Worm (Caenorhabditis elegans): ENCODE results near the gene F07C3.9.

Gene F07C3.9

DNA sequence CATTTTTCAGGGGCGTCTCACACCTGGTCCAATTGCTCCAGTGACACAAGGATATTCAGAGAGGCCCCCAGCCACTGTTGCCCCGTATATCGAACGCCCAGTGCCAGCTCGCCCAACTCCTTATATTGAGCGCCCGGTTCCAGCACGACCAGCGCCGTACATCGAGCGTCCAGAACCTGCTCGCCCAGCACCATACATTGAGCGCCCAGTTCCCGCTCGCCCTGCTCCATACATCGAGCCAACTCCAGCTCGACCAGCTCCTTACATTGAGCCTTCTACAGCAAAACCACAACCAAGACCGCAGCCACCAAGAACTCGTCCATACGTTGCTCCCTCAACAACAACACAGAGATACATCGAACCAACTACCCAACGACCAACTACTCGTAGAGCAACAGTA, 31.6 kb downstream of the F07C3.9 start:
- no peak for TF ChIP-seq ceh-16 (tag; optimal IDR thresholded peaks at IDR 0.05)
- no peak for TF ChIP-seq ceh-82 (tag; optimal IDR thresholded peaks at IDR 0.05)
- TF ChIP-seq ztf-4 (tag; optimal IDR thresholded peaks at IDR 0.05) = no peak
- no peak for TF ChIP-seq sma-3 (GFP tag; optimal IDR thresholded peaks at IDR 0.05)
- no peak for TF ChIP-seq nhr-6 (tag; optimal IDR thresholded peaks at IDR 0.05)
- TF ChIP-seq mdl-1 (tag; optimal IDR thresholded peaks at IDR 0.05) = no peak
- TF ChIP-seq sem-4 (tag; optimal IDR thresholded peaks at IDR 0.05) = no peak
- no peak for TF ChIP-seq peb-1 (tag; optimal IDR thresholded peaks at IDR 0.05)

- no peak for TF ChIP-seq ztf-11 (tag; optimal IDR thresholded peaks at IDR 0.05)
- no peak for TF ChIP-seq C34F6.9 (tag; optimal IDR thresholded peaks at IDR 0.05)
- no peak for TF ChIP-seq blmp-1 (tag; optimal IDR thresholded peaks at IDR 0.05; ENCODE audit: insufficient read depth)
- TF ChIP-seq mbf-1 (tag; optimal IDR thresholded peaks at IDR 0.05) = no peak
- no peak for TF ChIP-seq snpc-4 (tag; optimal IDR thresholded peaks at IDR 0.05)
- TF ChIP-seq ztf-1 (GFP tag; conservative IDR thresholded peaks at IDR 0.05) = no peak
- TF ChIP-seq ztf-4 (tag; optimal IDR thresholded peaks at IDR 0.05) = no peak
- TF ChIP-seq nhr-77 (tag; optimal IDR thresholded peaks at IDR 0.05) = no peak
Observed at ce11 chrV:9221566-9221965, 32.9 kb downstream of the F07C3.9 start, which contains the start of gene grd-6. Gene grd-6 (plus strand): TSS chrV:9221866.

ce11 chrV:9220444-9220843, 34.0 kb downstream of the F07C3.9 start:
- TF ChIP-seq elt-1 (tag; optimal IDR thresholded peaks at IDR 0.05) = no peak
- no peak for TF ChIP-seq ceh-82 (tag; optimal IDR thresholded peaks at IDR 0.05)
- TF ChIP-seq nhr-10 (tag; optimal IDR thresholded peaks at IDR 0.05) = no peak
- peak; percentile 49 for TF ChIP-seq nhr-129 (tag; optimal IDR thresholded peaks at IDR 0.05)
- no peak for TF ChIP-seq ZK546.5 (tag; optimal IDR thresholded peaks at IDR 0.05)
- TF ChIP-seq skn-1 (tag; optimal IDR thresholded peaks at IDR 0.05) = no peak
- TF ChIP-seq unc-55 (GFP tag; optimal IDR thresholded peaks at IDR 0.05) = peak; percentile 79
- TF ChIP-seq gmeb-1 (tag; optimal IDR thresholded peaks at IDR 0.05) = peak; percentile 85
- peak; percentile 23 for TF ChIP-seq F13H6.1 (tag; optimal IDR thresholded peaks at IDR 0.05)
- no peak for TF ChIP-seq nhr-21 (tag; optimal IDR thresholded peaks at IDR 0.05)
- peak in 1 of 2 experiments; percentile 63 for TF ChIP-seq lsy-2 (tag; optimal IDR thresholded peaks at IDR 0.05)
- TF ChIP-seq unc-39 (tag; optimal IDR thresholded peaks at IDR 0.05) = no peak
- TF ChIP-seq C34F6.9 (tag; optimal IDR thresholded peaks at IDR 0.05) = peak; percentile 59
- no peak for TF ChIP-seq unc-62 (GFP tag; optimal IDR thresholded peaks at IDR 0.05)
- no peak for TF ChIP-seq nhr-77 (tag; optimal IDR thresholded peaks at IDR 0.05)
- TF ChIP-seq ceh-16 (tag; optimal IDR thresholded peaks at IDR 0.05) = no peak
- no peak for TF ChIP-seq ama-1 (optimal IDR thresholded peaks at IDR 0.05)
- peak; percentile 34 for TF ChIP-seq fos-1 (tag; optimal IDR thresholded peaks at IDR 0.05)
- no peak for TF ChIP-seq R02D3.7 (tag; optimal IDR thresholded peaks at IDR 0.05)
- peak; percentile 50 for TF ChIP-seq lin-13 (GFP tag; optimal IDR thresholded peaks at IDR 0.05)
- peak; percentile 57 for TF ChIP-seq crh-2 (tag; optimal IDR thresholded peaks at IDR 0.05)
- TF ChIP-seq nhr-11 (tag; optimal IDR thresholded peaks at IDR 0.05) = no peak
- TF ChIP-seq mbf-1 (tag; optimal IDR thresholded peaks at IDR 0.05) = no peak
- TF ChIP-seq sma-9 (GFP tag; optimal IDR thresholded peaks at IDR 0.05) = peak; percentile 58
- TF ChIP-seq sma-9 (tag; optimal IDR thresholded peaks at IDR 0.05) = no peak
- TF ChIP-seq mdl-1 (tag; optimal IDR thresholded peaks at IDR 0.05) = no peak
- peak; percentile 22 for TF ChIP-seq lin-11 (tag; optimal IDR thresholded peaks at IDR 0.05)

- TF ChIP-seq ztf-11 (tag; optimal IDR thresholded peaks at IDR 0.05) = no peak
- no peak for TF ChIP-seq unc-39 (tag; optimal IDR thresholded peaks at IDR 0.05)
- TF ChIP-seq F13H6.1 (tag; optimal IDR thresholded peaks at IDR 0.05) = no peak
- TF ChIP-seq ceh-82 (tag; optimal IDR thresholded peaks at IDR 0.05) = no peak
- no peak for TF ChIP-seq unc-55 (GFP tag; optimal IDR thresholded peaks at IDR 0.05)
- no peak for TF ChIP-seq lin-11 (tag; optimal IDR thresholded peaks at IDR 0.05)
Observed at ce11 chrV:9219390-9219733, 35.1 kb downstream of the F07C3.9 start.

DNA sequence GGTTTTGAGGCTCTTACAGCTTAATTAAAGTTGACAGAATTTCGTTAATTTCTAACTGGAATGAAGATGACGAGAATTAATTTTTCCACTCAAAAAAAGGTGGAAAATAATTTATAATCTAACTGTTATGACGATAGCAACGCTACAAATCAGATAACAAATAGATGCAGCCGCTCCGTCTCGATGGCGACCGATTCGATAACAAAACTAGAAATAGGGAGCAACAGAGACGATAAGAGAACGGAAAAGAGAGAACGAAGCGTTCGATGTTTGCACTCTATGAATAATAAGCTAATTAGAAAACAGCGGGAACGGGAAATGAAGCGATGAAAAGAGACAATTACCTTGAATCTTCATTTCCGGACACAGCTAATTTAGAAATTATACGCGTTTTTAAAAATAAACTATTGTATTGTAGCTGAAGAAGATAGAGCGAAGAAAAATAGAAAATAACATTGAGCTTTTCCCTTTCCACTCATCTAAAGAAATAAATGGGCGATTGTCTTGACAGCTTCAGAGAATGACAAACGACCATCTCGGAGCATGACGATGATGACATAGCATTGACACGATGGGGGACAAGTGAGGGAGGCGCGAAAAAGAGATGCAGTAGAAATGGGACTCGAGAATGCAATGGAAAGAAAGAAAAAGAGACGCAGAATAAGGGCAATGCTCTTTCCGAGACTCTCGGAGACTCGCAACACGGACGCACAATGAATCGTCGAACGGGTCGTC, 35.6 kb downstream of the F07C3.9 start:
- TF ChIP-seq ceh-16 (tag; optimal IDR thresholded peaks at IDR 0.05) (no peak), ztf-1 (GFP tag; conservative IDR thresholded peaks at IDR 0.05) (no peak), Y55F3AM.14 (GFP tag; optimal IDR thresholded peaks at IDR 0.05) (no peak), nhr-10 (tag; optimal IDR thresholded peaks at IDR 0.05) (no peak), elt-1 (tag; optimal IDR thresholded peaks at IDR 0.05) (no peak), elt-3 (tag; optimal IDR thresholded peaks at IDR 0.05) (no peak), alr-1 (tag; optimal IDR thresholded peaks at IDR 0.05) (no peak), unc-62 (GFP tag; optimal IDR thresholded peaks at IDR 0.05) (peak; percentile 65), C34F6.9 (tag; optimal IDR thresholded peaks at IDR 0.05) (peak; percentile 53), nhr-237 (tag; optimal IDR thresholded peaks at IDR 0.05) (no peak), lin-39 (tag; optimal IDR thresholded peaks at IDR 0.05) (peak; percentile 70), nhr-11 (tag; optimal IDR thresholded peaks at IDR 0.05) (no peak), lin-11 (tag; optimal IDR thresholded peaks at IDR 0.05) (no peak), sma-9 (GFP tag; optimal IDR thresholded peaks at IDR 0.05) (peak; percentile 71), sma-9 (tag; optimal IDR thresholded peaks at IDR 0.05) (no peak), unc-55 (GFP tag; optimal IDR thresholded peaks at IDR 0.05) (peak; percentile 33), nhr-129 (tag; optimal IDR thresholded peaks at IDR 0.05) (peak; percentile 38), F13H6.1 (tag; optimal IDR thresholded peaks at IDR 0.05) (peak; percentile 2), crh-2 (tag; optimal IDR thresholded peaks at IDR 0.05) (peak; percentile 32), mbf-1 (tag; optimal IDR thresholded peaks at IDR 0.05) (no peak), egl-27 (tag; optimal IDR thresholded peaks at IDR 0.05) (no peak), nhr-6 (tag; optimal IDR thresholded peaks at IDR 0.05) (no peak), zag-1 (tag; optimal IDR thresholded peaks at IDR 0.05) (peak; percentile 39), ZK546.5 (tag; optimal IDR thresholded peaks at IDR 0.05) (no peak), fos-1 (tag; optimal IDR thresholded peaks at IDR 0.05) (peak; percentile 30)
